Fruit fly (Drosophila melanogaster): ENCODE data around the gene CG4073.

The CG4073 gene

DNA sequence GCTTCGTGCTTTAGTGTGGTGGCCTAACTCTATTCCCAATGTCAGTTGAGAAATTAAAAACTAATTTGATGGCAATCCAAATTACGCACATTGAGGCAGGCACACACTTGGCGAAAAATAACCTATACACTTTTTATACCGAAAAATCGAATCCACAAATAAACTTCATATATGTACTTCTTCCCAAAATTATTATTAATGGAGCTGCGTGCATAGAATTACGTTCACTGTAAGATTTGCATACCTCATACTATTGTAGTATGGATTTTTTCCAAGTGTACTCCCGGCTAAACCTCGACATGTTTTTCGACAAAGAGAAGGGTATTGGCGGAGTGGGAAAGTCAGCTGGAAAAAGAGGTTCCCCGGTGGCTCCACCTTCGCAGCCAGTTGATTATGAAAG is 30.3 kb upstream of the CG4073 start (continued):
- no peak for TF ChIP-seq vfl (GFP tag; optimal IDR thresholded peaks at IDR 0.05)
- no peak for TF ChIP-seq gfzf (GFP tag; optimal IDR thresholded peaks at IDR 0.05)
- TF ChIP-seq CG10979 (tag; optimal IDR thresholded peaks at IDR 0.05), result peak; percentile 56
- peak; percentile 74 for TF ChIP-seq zfh1 (GFP tag; IDR thresholded peaks at IDR 0.05)
- peak; percentile 36 for TF ChIP-seq Meics (GFP tag; optimal IDR thresholded peaks at IDR 0.05)
- TF ChIP-seq ci (GFP tag; IDR thresholded peaks at IDR 0.05), result peak; percentile 88
- TF ChIP-seq Chrac-16 (GFP tag; optimal IDR thresholded peaks at IDR 0.05), result peak; percentile 37
- TF ChIP-seq en (GFP tag; optimal IDR thresholded peaks at IDR 0.05), result peak; percentile 46
- TF ChIP-seq Nf-YC (tag; optimal IDR thresholded peaks at IDR 0.05), result peak; percentile 35
- peak; percentile 63 for TF ChIP-seq CG10654 (GFP tag; optimal IDR thresholded peaks at IDR 0.05)
- no peak for TF ChIP-seq Tbp (GFP tag; optimal IDR thresholded peaks at IDR 0.05)
- peak; percentile 44 for TF ChIP-seq CG11398 (GFP tag; optimal IDR thresholded peaks at IDR 0.05)
- TF ChIP-seq CG2712 (tag; optimal IDR thresholded peaks at IDR 0.05), result peak; percentile 68
- TF ChIP-seq vnd (GFP tag; IDR thresholded peaks at IDR 0.05; ENCODE audit: partially characterized antibody), result no peak
- no peak for TF ChIP-seq ac (GFP tag; optimal IDR thresholded peaks at IDR 0.05)
- peak; percentile 31 for TF ChIP-seq CG7786 (GFP tag; optimal IDR thresholded peaks at IDR 0.05)
- TF ChIP-seq CG31365 (tag; optimal IDR thresholded peaks at IDR 0.05), result peak; percentile 41
- peak; percentile 59 for TF ChIP-seq cwo (GFP tag; optimal IDR thresholded peaks at IDR 0.05)
- peak; percentile 13 for TF ChIP-seq Vsx1 (GFP tag; optimal IDR thresholded peaks at IDR 0.05)
- peak; percentile 25 for TF ChIP-seq CG12071 (GFP tag; optimal IDR thresholded peaks at IDR 0.05)
- TF ChIP-seq vvl (GFP tag; IDR thresholded peaks at IDR 0.05), result peak; percentile 83
- TF ChIP-seq Atf-2 (GFP tag; optimal IDR thresholded peaks at IDR 0.05), result peak; percentile 6
- peak; percentile 59 for TF ChIP-seq kah (GFP tag; optimal IDR thresholded peaks at IDR 0.05)
- no peak for TF ChIP-seq Trl (optimal IDR thresholded peaks at IDR 0.05)
- TF ChIP-seq Trl (GFP tag; optimal IDR thresholded peaks at IDR 0.05), result peak; percentile 61
- peak; percentile 62; the same call in 1 of the 3 replicates for TF ChIP-seq so (GFP tag; IDR thresholded peaks at IDR 0.05)
- TF ChIP-seq fd96Cb (tag; optimal IDR thresholded peaks at IDR 0.05), result peak; percentile 53
- no peak for TF ChIP-seq pros (GFP tag; optimal IDR thresholded peaks at IDR 0.05)
- TF ChIP-seq CoRest (tag; optimal IDR thresholded peaks at IDR 0.05), result peak; percentile 59
- peak; percentile 55 for TF ChIP-seq CG8944 (GFP tag; optimal IDR thresholded peaks at IDR 0.05)
- peak; percentile 63 for TF ChIP-seq CG4820 (GFP tag; optimal IDR thresholded peaks at IDR 0.05)
- TF ChIP-seq NfI (GFP tag; optimal IDR thresholded peaks at IDR 0.05), result peak; percentile 45
- peak; percentile 71 for TF ChIP-seq CG1647 (GFP tag; optimal IDR thresholded peaks at IDR 0.05)
- TF ChIP-seq sob (GFP tag; IDR thresholded peaks at IDR 0.05), result peak; percentile 54; the same call in 1 of the 2 replicates
- TF ChIP-seq CG10565 (GFP tag; optimal IDR thresholded peaks at IDR 0.05), result no peak
- TF ChIP-seq CG7357 (GFP tag; IDR thresholded peaks at IDR 0.05), result 0 out of 3 replicates have a peak, but pooled peaks have one; percentile 17
- peak; percentile 32 for TF ChIP-seq CG18619 (GFP tag; optimal IDR thresholded peaks at IDR 0.05)
- peak; percentile 56 for TF ChIP-seq Rfx (GFP tag; IDR thresholded peaks at IDR 0.05)
- TF ChIP-seq CG6272 (GFP tag; IDR thresholded peaks at IDR 0.05), result peak; percentile 50
- TF ChIP-seq CG17328 (GFP tag; IDR thresholded peaks at IDR 0.05), result peak; percentile 60
- TF ChIP-seq Side (GFP tag; optimal IDR thresholded peaks at IDR 0.05), result peak; percentile 42
- TF ChIP-seq CG6254 (GFP tag; optimal IDR thresholded peaks at IDR 0.05), result peak; percentile 56
- peak; percentile 80 for TF ChIP-seq phol (tag; optimal IDR thresholded peaks at IDR 0.05)
- no peak for TF ChIP-seq CG8089 (GFP tag; optimal IDR thresholded peaks at IDR 0.05)
- peak; percentile 35 for TF ChIP-seq ERR (GFP tag; optimal IDR thresholded peaks at IDR 0.05)
- TF ChIP-seq croc (GFP tag; conservative IDR thresholded peaks at IDR 0.05), result peak; percentile 28; the same call in 1 of the 3 replicates
- peak; percentile 10 for TF ChIP-seq MTF-1 (GFP tag; optimal IDR thresholded peaks at IDR 0.05; ENCODE audit: borderline replicate concordance)
- peak; percentile 70 for TF ChIP-seq tgo (GFP tag; IDR thresholded peaks at IDR 0.05)
- TF ChIP-seq bsh (GFP tag; optimal IDR thresholded peaks at IDR 0.05), result peak in 1 of 2 experiments; percentile 56
- peak; percentile 60 for TF ChIP-seq tin (GFP tag; optimal IDR thresholded peaks at IDR 0.05)
- TF ChIP-seq shn (GFP tag; optimal IDR thresholded peaks at IDR 0.05), result peak; percentile 29
